Worm (Caenorhabditis elegans): ENCODE results near the gene K07F5.8.

DNA sequence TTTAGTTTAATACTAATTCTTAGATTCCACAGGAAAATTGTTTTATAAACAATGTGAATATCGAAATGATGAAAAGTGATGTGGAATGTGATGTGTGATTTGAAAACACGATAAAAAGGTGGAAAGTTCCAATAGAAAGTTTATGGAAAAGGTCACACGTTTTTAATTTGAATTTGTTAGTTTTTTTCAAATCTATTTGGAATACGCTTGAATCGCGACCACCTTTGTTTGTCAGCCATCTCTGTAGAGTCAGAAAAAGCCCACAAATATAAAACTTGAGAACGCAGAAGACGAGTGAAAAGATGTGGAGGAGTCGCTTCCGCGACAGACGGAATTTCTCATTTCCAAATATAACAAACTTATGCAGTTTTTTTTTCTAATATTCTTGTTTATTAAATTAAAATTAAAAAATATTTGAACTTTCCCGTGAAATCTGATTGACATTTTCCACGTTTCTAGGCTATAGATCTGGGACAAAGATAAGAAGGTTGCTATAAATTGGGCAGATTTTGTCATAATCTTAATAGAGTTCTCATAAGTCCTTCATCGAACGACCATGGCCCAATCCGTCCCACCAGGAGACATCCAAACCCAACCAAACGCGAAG lies 8.4 kb downstream of the K07F5.8 start, which contains the start of the genes kin-24 and msp-56:
- TF ChIP-seq snpc-4 (tag; optimal IDR thresholded peaks at IDR 0.05) = no peak
- TF ChIP-seq pqm-1 (tag; optimal IDR thresholded peaks at IDR 0.05) = no peak
- TF ChIP-seq nhr-76 (tag; optimal IDR thresholded peaks at IDR 0.05) = no peak
- no peak for TF ChIP-seq fos-1 (tag; optimal IDR thresholded peaks at IDR 0.05)
- TF ChIP-seq pha-4 (GFP tag; IDR thresholded peaks at IDR 0.05) = no peak
- TF ChIP-seq pha-4 (tag; optimal IDR thresholded peaks at IDR 0.05) = no peak
- TF ChIP-seq ceh-82 (tag; optimal IDR thresholded peaks at IDR 0.05) = no peak
- no peak for TF ChIP-seq hlh-11 (tag; optimal IDR thresholded peaks at IDR 0.05)
- TF ChIP-seq aly-2 (tag; optimal IDR thresholded peaks at IDR 0.05) = no peak
- no peak for TF ChIP-seq nhr-25 (tag; optimal IDR thresholded peaks at IDR 0.05; ENCODE audit: borderline replicate concordance, insufficient read depth)
